Comparison of ENCODE assay signal across 1 worm cellular context in the genomic region with DNA sequence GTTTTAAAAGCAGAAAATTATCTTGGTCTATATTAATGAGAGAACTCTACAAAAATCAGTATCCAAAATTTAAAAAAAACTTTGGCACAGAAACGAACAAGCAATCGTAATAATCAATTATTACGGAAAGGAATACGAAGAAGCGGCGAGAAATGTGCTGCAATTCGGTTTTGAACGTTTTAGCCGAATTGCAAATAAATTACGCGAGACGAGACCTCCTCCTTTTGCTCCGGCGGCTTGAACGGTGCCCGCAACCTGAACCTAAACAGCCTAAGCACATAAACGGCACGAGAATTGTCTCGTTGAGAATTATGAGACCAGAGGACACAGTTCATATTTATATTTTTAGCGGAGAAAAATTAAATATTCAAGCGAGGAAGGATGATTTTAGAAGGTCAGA.
TF ChIP-seq lines count a peak whose summit lies in the region.

No protein-coding gene starts in this region.

TF ChIP-seq in whole organism, young adult, 124 proteins besides CTCF, POLR2A, EP300 and RAD21 (continued from another document):
- TF ChIP-seq F39B2.1 (GFP tag; IDR thresholded peaks at IDR 0.05; lab: Robert Waterston, UW) (no peak), lsy-27 (tag; optimal IDR thresholded peaks at IDR 0.05; lab: Kevin White, UChicago; ENCODE audit: borderline replicate concordance, insufficient read depth) (no peak), athp-1 (tag; optimal IDR thresholded peaks at IDR 0.05; lab: Kevin White, UChicago) (peak; percentile 36), atf-7 (tag; optimal IDR thresholded peaks at IDR 0.05; lab: Kevin White, UChicago) (no peak), hmg-1.2 (GFP tag; IDR thresholded peaks at IDR 0.05; lab: Robert Waterston, UW) (peak; percentile 24; the same call in 1 of the 2 replicates), mxl-1 (tag; optimal IDR thresholded peaks at IDR 0.05; lab: Kevin White, UChicago) (no peak)
